Worm (Caenorhabditis elegans): Measurements from ENCODE around the gene nhr-161.

DNA sequence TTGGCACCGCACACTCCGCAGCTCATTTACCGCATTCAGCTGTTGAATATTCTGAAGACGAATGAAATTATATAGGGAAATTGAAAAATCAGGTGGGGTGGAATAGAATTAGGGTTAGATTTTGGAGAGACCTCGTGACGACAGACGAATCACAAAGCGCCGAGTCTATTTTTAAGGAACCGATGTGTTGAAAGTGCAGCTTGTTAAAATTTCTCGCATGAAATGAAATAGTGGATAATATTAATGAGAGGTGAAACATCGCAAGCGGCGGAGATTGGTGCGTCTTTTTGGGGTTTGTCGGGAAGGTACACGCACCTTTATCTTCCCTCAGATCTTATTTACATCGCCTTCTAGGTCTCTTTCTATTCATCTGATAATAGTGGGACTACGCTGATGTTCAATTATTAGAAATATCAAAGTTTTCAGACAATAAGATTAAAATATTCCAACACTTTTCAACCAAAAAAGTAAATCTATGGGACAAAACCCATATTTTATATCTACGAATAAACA, 7.0 kb upstream of the nhr-161 start, which contains the start of gene nhr-140:
- peak; percentile 21 for TF ChIP-seq fkh-8 (tag; optimal IDR thresholded peaks at IDR 0.05)
- TF ChIP-seq nhr-12 (tag; optimal IDR thresholded peaks at IDR 0.05): no peak
- TF ChIP-seq ama-1 (optimal IDR thresholded peaks at IDR 0.05): no peak
- no peak for TF ChIP-seq aly-2 (tag; optimal IDR thresholded peaks at IDR 0.05)
- no peak for TF ChIP-seq nhr-76 (tag; optimal IDR thresholded peaks at IDR 0.05)

All from whole organism, L1 larva.